Worm (Caenorhabditis elegans) whole organism, L3 larva: ENCODE measurements around the gene sru-17.

Experiments used
- R02D3.7 ChIP-seq: fragments of 150-350 bp; optimal IDR thresholded peaks from 2 replicates; lab custom pipeline; 2014; ENCODE audit warnings: missing biosample characterization, missing genetic modification characterization
- aly-2 ChIP-seq: fragments of 150-350 bp; optimal IDR thresholded peaks from 2 replicates; lab custom pipeline; 2014; ENCODE audit warnings: missing biosample characterization, missing genetic modification characterization
- ama-1 ChIP-seq: fragments of 150-350 bp; optimal IDR thresholded peaks from 2 replicates; lab custom pipeline; 2018
- ceh-16 ChIP-seq: sonication (generic microtip); optimal IDR thresholded peaks from 2 replicates; lab custom pipeline; 2017; ENCODE audit warnings: missing biosample characterization, missing genetic modification characterization
- ceh-82 ChIP-seq: fragments of 150-350 bp; optimal IDR thresholded peaks from 2 replicates; lab custom pipeline; 2014; ENCODE audit warnings: missing biosample characterization, missing genetic modification characterization
- ceh-9 ChIP-seq: sonication (generic microtip); optimal IDR thresholded peaks from 2 replicates; lab custom pipeline; 2018; ENCODE audit warnings: missing biosample characterization, missing genetic modification characterization
- egl-27 ChIP-seq: sonication (generic microtip); optimal IDR thresholded peaks from 4 replicates; lab custom pipeline; 2017; ENCODE audit warnings: missing biosample characterization, missing genetic modification reagents, missing genetic modification characterization
- egl-5 ChIP-seq: fragments of 150-350 bp; optimal IDR thresholded peaks from 2 replicates; lab custom pipeline; 2017; ENCODE audit warnings: missing biosample characterization, missing genetic modification reagents, missing genetic modification characterization, inconsistent platforms
- elt-1 ChIP-seq: fragments of 150-350 bp; optimal IDR thresholded peaks from 2 replicates; lab custom pipeline; 2014; ENCODE audit warnings: missing biosample characterization, missing genetic modification characterization
- elt-2 ChIP-seq: sonication (generic microtip); optimal IDR thresholded peaks from 2 replicates; lab custom pipeline; 2016; ENCODE audit warnings: missing genetic modification reagents, mild to moderate bottlenecking, missing genetic modification characterization, missing compliant biosample characterization
- elt-3 ChIP-seq, 3 experiments: fragments of 150-350 bp in 1 of 3; sonication (generic microtip) in 2 of 3; optimal IDR thresholded peaks; 2 replicates in 2 of 3; 4 replicates in 1 of 3; lab custom pipeline; 2014 to 2017; ENCODE audit warnings: missing biosample characterization in 3 of 3, missing genetic modification characterization in 3 of 3
- fkh-10 ChIP-seq: sonication (generic microtip); optimal IDR thresholded peaks from 2 replicates; lab custom pipeline; 2017; ENCODE audit warnings: missing biosample characterization, missing genetic modification reagents, missing genetic modification characterization
- fkh-2 ChIP-seq: fragments of 150-350 bp; optimal IDR thresholded peaks from 2 replicates; lab custom pipeline; 2014; ENCODE audit warnings: missing biosample characterization, missing genetic modification reagents, missing genetic modification characterization
- fos-1 ChIP-seq: fragments of 150-350 bp; optimal IDR thresholded peaks from 2 replicates; lab custom pipeline; 2014; ENCODE audit warnings: missing biosample characterization, missing genetic modification characterization
- jun-1 ChIP-seq: fragments of 150-350 bp; optimal IDR thresholded peaks from 2 replicates; lab custom pipeline; 2014; ENCODE audit warnings: missing biosample characterization, missing genetic modification reagents, missing genetic modification characterization
- lin-15B ChIP-seq: fragments of 150-350 bp; optimal IDR thresholded peaks from 2 replicates; lab custom pipeline; 2014; ENCODE audit warnings: missing biosample characterization, missing genetic modification characterization
- lin-39 ChIP-seq: fragments of 150-350 bp; optimal IDR thresholded peaks from 2 replicates; lab custom pipeline; 2018; ENCODE audit warnings: missing biosample characterization, missing genetic modification reagents, missing genetic modification characterization
- mml-1 ChIP-seq: fragments of 150-350 bp; sonication (generic microtip); optimal IDR thresholded peaks from 3 replicates; lab custom pipeline; 2014; ENCODE audit warnings: missing biosample characterization, missing genetic modification characterization
- nhr-11 ChIP-seq: fragments of 150-350 bp; optimal IDR thresholded peaks from 2 replicates; lab custom pipeline; 2014; ENCODE audit warnings: missing biosample characterization, missing genetic modification characterization
- nhr-12 ChIP-seq: fragments of 150-350 bp; optimal IDR thresholded peaks from 2 replicates; lab custom pipeline; 2014; ENCODE audit warnings: missing biosample characterization, missing genetic modification characterization
- nhr-23 ChIP-seq: fragments of 150-350 bp; optimal IDR thresholded peaks from 2 replicates; lab custom pipeline; 2014; ENCODE audit warnings: missing biosample characterization, missing genetic modification reagents, missing genetic modification characterization
- nhr-237 ChIP-seq: fragments of 150-350 bp; optimal IDR thresholded peaks from 2 replicates; lab custom pipeline; 2014; ENCODE audit warnings: missing biosample characterization, missing genetic modification characterization
- nhr-25 ChIP-seq: sonication (generic microtip); optimal IDR thresholded peaks from 2 replicates; lab custom pipeline; 2017; ENCODE audit warnings: missing biosample characterization, missing genetic modification characterization
- nhr-28 ChIP-seq: fragments of 150-350 bp; optimal IDR thresholded peaks from 2 replicates; lab custom pipeline; 2014; ENCODE audit warnings: missing biosample characterization, missing genetic modification characterization
- nhr-43 ChIP-seq: sonication (generic microtip); optimal IDR thresholded peaks from 2 replicates; lab custom pipeline; 2016; ENCODE audit warnings: mild to moderate bottlenecking, missing genetic modification characterization, missing compliant biosample characterization; ENCODE audit not compliant: poor library complexity, severe bottlenecking
- nhr-67 ChIP-seq: fragments of 150-350 bp; optimal IDR thresholded peaks from 2 replicates; lab custom pipeline; 2014; ENCODE audit warnings: missing biosample characterization, missing genetic modification characterization
- pha-4 ChIP-seq: fragments of 150-350 bp; optimal IDR thresholded peaks from 2 replicates; lab custom pipeline; 2014; ENCODE audit warnings: missing biosample characterization, missing genetic modification reagents, missing genetic modification characterization
- pqm-1 ChIP-seq: fragments of 150-350 bp; optimal IDR thresholded peaks from 2 replicates; lab custom pipeline; 2017; ENCODE audit warnings: missing biosample characterization, missing genetic modification characterization, inconsistent platforms
- skn-1 ChIP-seq: fragments of 150-350 bp; optimal IDR thresholded peaks from 2 replicates; lab custom pipeline; 2014; ENCODE audit warnings: missing biosample characterization, missing genetic modification characterization
- tbx-2 ChIP-seq: sonication (generic microtip); optimal IDR thresholded peaks from 2 replicates; lab custom pipeline; 2016; ENCODE audit warnings: mild to moderate bottlenecking, missing genetic modification characterization, missing compliant biosample characterization
- unc-39 ChIP-seq: sonication (generic microtip); optimal IDR thresholded peaks from 4 replicates; lab custom pipeline; 2017; ENCODE audit warnings: missing biosample characterization, missing genetic modification characterization
- zag-1 ChIP-seq: fragments of 150-350 bp; optimal IDR thresholded peaks from 2 replicates; lab custom pipeline; 2014; ENCODE audit warnings: missing biosample characterization, missing genetic modification characterization

sru-17 gene

DNA sequence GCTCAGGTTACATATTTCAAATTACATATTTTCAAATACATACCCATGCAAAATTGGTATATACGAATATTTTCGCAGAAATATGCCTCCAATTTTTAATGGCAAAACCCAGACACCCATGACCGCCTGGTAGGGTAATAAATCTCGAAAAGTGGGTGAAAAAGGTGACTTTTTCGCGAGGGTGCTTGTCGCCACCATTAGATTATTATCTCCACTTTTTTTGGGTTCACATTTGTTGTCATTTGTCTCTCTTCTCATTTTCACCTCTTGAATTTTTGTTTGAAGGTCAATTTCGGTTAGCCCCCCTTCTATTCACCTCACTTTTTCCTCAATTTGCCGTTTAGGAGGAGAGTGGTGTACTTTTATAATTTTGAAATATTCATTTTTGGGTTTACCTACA lies 34.7 kb downstream of the sru-17 start:
- no peak for TF ChIP-seq jun-1 (tag; lab: Kevin White, UChicago)
- TF ChIP-seq pqm-1 (tag; lab: Kevin White, UChicago) = no peak
- TF ChIP-seq nhr-28 (tag; lab: Kevin White, UChicago) = no peak
- TF ChIP-seq elt-1 (tag; lab: Kevin White, UChicago) = peak; percentile 5
- peak; percentile 44 for TF ChIP-seq nhr-25

DNA sequence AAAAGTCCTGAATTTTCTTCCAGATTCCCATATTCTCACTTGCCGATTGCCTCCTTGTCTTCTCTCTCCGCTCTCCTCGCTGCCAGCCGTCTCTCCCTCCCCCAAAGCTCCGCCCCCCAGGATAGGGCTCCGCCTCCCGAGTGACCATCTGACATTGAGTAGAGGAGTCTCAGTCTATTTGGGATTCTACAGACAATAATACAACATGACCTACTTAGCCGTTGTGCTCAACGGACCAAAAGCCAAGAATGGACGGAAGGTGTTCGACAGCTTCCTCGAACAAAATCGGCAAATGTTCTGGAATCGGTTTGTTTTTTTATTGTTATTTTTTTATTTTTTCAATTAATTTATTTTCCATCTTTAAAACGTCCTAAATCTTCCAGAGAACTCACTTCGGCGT lies 36.5 kb downstream of the sru-17 start, which contains the start of gene ham-1:
Gene ham-1, plus strand, starts transcription at position 173 of the 400 bp plus-strand sequence.
- TF ChIP-seq ceh-16 (tag; lab: Kevin White, UChicago) (no peak), nhr-12 (no peak), egl-27 (no peak), nhr-237 (no peak), jun-1 (tag; lab: Kevin White, UChicago) (no peak), pqm-1 (tag; lab: Kevin White, UChicago) (no peak)

DNA sequence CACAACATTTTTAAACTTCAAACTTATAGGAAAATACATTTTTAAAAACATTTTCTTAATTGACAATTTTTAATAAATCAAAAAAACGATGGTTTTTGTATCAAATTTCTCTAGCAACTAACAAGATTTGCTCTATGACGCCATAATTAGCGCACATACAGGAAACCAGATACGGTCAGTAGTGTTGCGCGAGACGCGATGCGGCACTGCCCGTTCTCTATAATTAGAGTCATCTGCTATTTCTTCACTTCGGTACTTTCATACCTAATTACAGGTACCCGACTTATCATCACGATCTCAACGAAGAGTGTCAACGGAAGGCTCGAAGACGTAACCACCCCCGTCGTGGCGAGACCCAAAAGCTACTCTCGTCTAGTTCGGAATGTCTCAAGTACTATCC lies 39.1 kb downstream of the sru-17 start:
- no peak for TF ChIP-seq aly-2 (tag; lab: Kevin White, UChicago)
- TF ChIP-seq, all 47 proteins: peak for 0

DNA sequence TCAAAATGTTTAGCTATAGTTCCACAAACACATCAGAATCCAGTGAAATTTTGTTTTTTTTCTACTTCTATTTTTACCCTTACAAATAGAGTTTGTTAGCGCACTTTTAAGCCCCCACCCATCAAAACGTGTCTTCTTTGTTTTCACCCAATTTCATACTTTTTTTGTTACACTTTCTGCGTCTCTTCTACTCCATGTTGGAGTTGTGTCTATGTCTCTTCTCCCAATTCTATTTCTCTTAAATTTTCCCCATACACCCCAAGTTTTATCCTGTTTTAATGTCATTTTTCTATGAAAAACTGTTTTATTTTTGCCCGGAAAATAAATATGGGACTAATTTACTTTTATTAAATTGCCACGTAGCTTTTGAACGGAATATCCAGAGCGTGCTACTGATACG lies 39.9 kb downstream of the sru-17 start:
- TF ChIP-seq pha-4 (peak; percentile 7), lin-39 (tag; lab: Kevin White, UChicago) (no peak)
- TF ChIP-seq, all 47 proteins: peak for 1

- TF ChIP-seq ama-1 (lab: Kevin White, UChicago) = no peak
- TF ChIP-seq nhr-12 = no peak
- TF ChIP-seq nhr-67 (tag; lab: Kevin White, UChicago) = no peak
- TF ChIP-seq aly-2 (tag; lab: Kevin White, UChicago) = no peak
- TF ChIP-seq R02D3.7 (tag; lab: Kevin White, UChicago) = no peak
- TF ChIP-seq zag-1 (tag; lab: Kevin White, UChicago) = no peak
- no peak for TF ChIP-seq elt-2
- no peak for TF ChIP-seq nhr-43 (tag; lab: Kevin White, UChicago)
- TF ChIP-seq tbx-2 (tag; lab: Kevin White, UChicago) = no peak
- no peak for TF ChIP-seq mml-1
- TF ChIP-seq egl-5 (tag; lab: Kevin White, UChicago) = no peak
- no peak for TF ChIP-seq nhr-28 (tag; lab: Kevin White, UChicago)
- TF ChIP-seq elt-3 (tag; optimal IDR thresholded peaks at IDR 0.05; lab: Kevin White, UChicago) = no peak
- no peak for TF ChIP-seq nhr-11 (tag; lab: Kevin White, UChicago)
- TF ChIP-seq fos-1 (tag; lab: Kevin White, UChicago) = no peak
These were observed 40.4 kb downstream of the sru-17 start for ce11 chrIV:12545902-12546301.

ce11 chrIV:12547824-12548223 lies 42.3 kb downstream of the sru-17 start, which contains the start of gene ipmk-1:
Gene ipmk-1 (plus strand): TSS chrIV:12548124.
- TF ChIP-seq aly-2 (tag; lab: Kevin White, UChicago) (no peak), nhr-23 (tag; lab: Kevin White, UChicago) (no peak), unc-39 (tag; lab: Kevin White, UChicago) (no peak), nhr-28 (tag; lab: Kevin White, UChicago) (no peak), lin-39 (tag; lab: Kevin White, UChicago) (no peak), pha-4 (no peak)

- TF ChIP-seq nhr-11 (tag; lab: Kevin White, UChicago) (no peak), ceh-9 (tag; lab: Kevin White, UChicago) (no peak), fkh-10 (no peak)
These were observed 43.5 kb downstream of the sru-17 start for ce11 chrIV:12549014-12549413.

ce11 chrIV:12551944-12552343 lies 46.4 kb downstream of the sru-17 start:
- TF ChIP-seq fos-1 (tag; lab: Kevin White, UChicago) = no peak
- no peak for TF ChIP-seq skn-1 (tag; lab: Kevin White, UChicago)
- no peak for TF ChIP-seq ceh-82 (tag; lab: Kevin White, UChicago)
- TF ChIP-seq elt-3 (tag; optimal IDR thresholded peaks at IDR 0.05; lab: Kevin White, UChicago) = no peak
- TF ChIP-seq nhr-23 (tag; lab: Kevin White, UChicago) = no peak
- no peak for TF ChIP-seq fkh-2 (tag; lab: Kevin White, UChicago)
- TF ChIP-seq lin-15B (tag; lab: Kevin White, UChicago) = no peak
- TF ChIP-seq, all 47 proteins: peak for 0
